Fruit fly (Drosophila melanogaster) whole organism, embryonic: ENCODE results near the gene Mo25.

Experiments used
- C15 ChIP-seq: fragments of 200-800 bp; sonication (Bioruptor generic); IDR thresholded peaks from 3 replicates; pipeline ENCODE4 v1.3.6; 2022; ENCODE audit warnings: missing biosample characterization, missing genetic modification characterization
- CG10209 ChIP-seq: fragments of 200-800 bp; sonication (Bioruptor generic); optimal IDR thresholded peaks from 3 replicates; lab custom pipeline; 2017; ENCODE audit warnings: missing biosample characterization, mild to moderate bottlenecking, missing genetic modification characterization, missing genetic modification reagents
- CG10366 ChIP-seq: fragments of 200-800 bp; sonication (Bioruptor generic); IDR thresholded peaks from 2 replicates; pipeline ENCODE4 v1.3.6; 2022; ENCODE audit warnings: missing biosample characterization, missing genetic modification characterization
- CG11398 ChIP-seq: fragments of 200-800 bp; sonication (Bioruptor generic); optimal IDR thresholded peaks from 2 replicates; lab custom pipeline; 2016; ENCODE audit warnings: missing biosample characterization, missing genetic modification characterization
- CG11696 ChIP-seq: fragments of 200-800 bp; sonication (Bioruptor generic); IDR thresholded peaks from 2 replicates; pipeline ENCODE4 v1.3.6; 2022; ENCODE audit warnings: missing biosample characterization, missing genetic modification characterization
- CG12391 ChIP-seq: fragments of 200-800 bp; sonication (Bioruptor generic); optimal IDR thresholded peaks from 3 replicates; lab custom pipeline; 2018; ENCODE audit warnings: missing biosample characterization, mild to moderate bottlenecking, missing genetic modification characterization, moderate library complexity
- CG15601 ChIP-seq: fragments of 200-800 bp; sonication (Bioruptor generic); optimal IDR thresholded peaks from 3 replicates; lab custom pipeline; 2019; ENCODE audit warnings: missing biosample characterization, mild to moderate bottlenecking, missing genetic modification characterization, moderate library complexity
- CG17829 ChIP-seq: fragments of 200-800 bp; optimal IDR thresholded peaks from 2 replicates; lab custom pipeline; 2019; ENCODE audit warnings: missing biosample characterization, mild to moderate bottlenecking, missing genetic modification characterization, moderate library complexity
- CG18619 ChIP-seq: fragments of 200-800 bp; sonication (Bioruptor generic); optimal IDR thresholded peaks from 3 replicates; lab custom pipeline; 2017; ENCODE audit warnings: missing biosample characterization, mild to moderate bottlenecking, missing genetic modification characterization
- CG2712 ChIP-seq: fragments of 200-800 bp; optimal IDR thresholded peaks from 3 replicates; lab custom pipeline; 2019; ENCODE audit warnings: missing biosample characterization, mild to moderate bottlenecking, missing genetic modification characterization, moderate library complexity
- CG30403 ChIP-seq: fragments of 200-800 bp; sonication (Bioruptor generic); optimal IDR thresholded peaks from 3 replicates; lab custom pipeline; 2016; ENCODE audit warnings: missing biosample characterization, missing genetic modification characterization
- CG42726 ChIP-seq: fragments of 200-800 bp; sonication (Bioruptor generic); IDR thresholded peaks from 2 replicates; pipeline ENCODE4 v1.3.6; 2022; ENCODE audit warnings: missing biosample characterization, missing genetic modification characterization; ENCODE audit not compliant: partially characterized antibody
- CG4360 ChIP-seq: fragments of 200-800 bp; sonication (Bioruptor generic); IDR thresholded peaks from 2 replicates; pipeline ENCODE4 v1.3.6; 2022; ENCODE audit warnings: missing biosample characterization, missing genetic modification characterization
- CG43689 ChIP-seq: fragments of 200-800 bp; sonication (Bioruptor generic); IDR thresholded peaks from 2 replicates; pipeline ENCODE4 v1.3.6; 2022; ENCODE audit warnings: missing biosample characterization, missing genetic modification characterization
- CG5953 ChIP-seq: fragments of 200-800 bp; sonication (Bioruptor generic); IDR thresholded peaks from 2 replicates; pipeline ENCODE4 v1.3.6; 2022; ENCODE audit warnings: missing biosample characterization, missing genetic modification characterization
- CG6791 ChIP-seq: fragments of 200-800 bp; sonication (Bioruptor generic); IDR thresholded peaks from 3 replicates; pipeline ENCODE4 v1.3.6; 2022; ENCODE audit warnings: missing biosample characterization, missing genetic modification characterization; ENCODE audit not compliant: partially characterized antibody
- CG7357 ChIP-seq: fragments of 200-800 bp; sonication (Bioruptor generic); IDR thresholded peaks from 3 replicates; pipeline ENCODE4 v1.3.6; 2022; ENCODE audit warnings: missing biosample characterization, missing genetic modification characterization
- CG7556 ChIP-seq: fragments of 200-800 bp; sonication (Bioruptor generic); optimal IDR thresholded peaks from 2 replicates; lab custom pipeline; 2017; ENCODE audit warnings: missing biosample characterization, mild to moderate bottlenecking, missing genetic modification characterization
- CG8281 ChIP-seq: fragments of 200-800 bp; sonication (Bioruptor generic); optimal IDR thresholded peaks from 2 replicates; lab custom pipeline; 2018; ENCODE audit warnings: missing biosample characterization, mild to moderate bottlenecking, missing genetic modification characterization, moderate library complexity
- CG8388 ChIP-seq: fragments of 200-800 bp; sonication (Bioruptor generic); optimal IDR thresholded peaks from 2 replicates; lab custom pipeline; 2019; ENCODE audit warnings: missing biosample characterization, mild to moderate bottlenecking, missing genetic modification characterization, moderate library complexity
- Deaf1 ChIP-seq: fragments of 200-800 bp; optimal IDR thresholded peaks from 3 replicates; lab custom pipeline; 2019; ENCODE audit warnings: missing biosample characterization, mild to moderate bottlenecking, missing genetic modification characterization, moderate library complexity
- Dfd ChIP-seq, 2 experiments: fragments of >200 bp; optimal IDR thresholded peaks; 2 replicates each; lab custom pipeline; 2017; ENCODE audit warnings: missing biosample characterization in 2 of 2, missing genetic modification characterization in 2 of 2
- Dll ChIP-seq: fragments of 200-800 bp; sonication (Bioruptor generic); IDR thresholded peaks from 4 replicates; pipeline ENCODE4 v1.3.6; 2022; ENCODE audit warnings: missing biosample characterization, missing genetic modification characterization; ENCODE audit not compliant: partially characterized antibody
- Dp ChIP-seq: fragments of 200-800 bp; sonication (Bioruptor generic); optimal IDR thresholded peaks from 2 replicates; lab custom pipeline; 2018; ENCODE audit warnings: missing biosample characterization, mild to moderate bottlenecking, missing genetic modification characterization, moderate library complexity
- E2f1 ChIP-seq: fragments of 200-800 bp; sonication (Bioruptor generic); IDR thresholded peaks from 2 replicates; pipeline ENCODE4 v1.3.6; 2022; ENCODE audit warnings: missing biosample characterization, missing genetic modification characterization
- HLHmδ ChIP-seq: fragments of 200-800 bp; sonication (Bioruptor generic); optimal IDR thresholded peaks from 2 replicates; lab custom pipeline; 2018; ENCODE audit warnings: missing biosample characterization, mild to moderate bottlenecking, missing genetic modification characterization, moderate library complexity
- Kr ChIP-seq: fragments of 200-800 bp; sonication (Bioruptor generic); optimal IDR thresholded peaks from 2 replicates; lab custom pipeline; 2017; ENCODE audit warnings: missing biosample characterization, mild to moderate bottlenecking, missing genetic modification characterization
- MESR4 ChIP-seq: fragments of 200-800 bp; sonication (Bioruptor generic); optimal IDR thresholded peaks from 2 replicates; lab custom pipeline; 2018; ENCODE audit warnings: missing biosample characterization, mild to moderate bottlenecking, missing genetic modification characterization, moderate library complexity
- Med ChIP-seq: fragments of 200-800 bp; sonication (Bioruptor generic); peaks from one replicate; lab custom pipeline; 2016; ENCODE audit warnings: missing biosample characterization, missing genetic modification characterization, mild to moderate bottlenecking, inconsistent platforms, moderate library complexity
- Mrtf ChIP-seq: fragments of 200-800 bp; sonication (Bioruptor generic); IDR thresholded peaks from 3 replicates; pipeline ENCODE4 v1.3.6; 2022; ENCODE audit warnings: missing biosample characterization, missing genetic modification characterization
- NK7.1 ChIP-seq: fragments of 200-800 bp; sonication (Bioruptor generic); optimal IDR thresholded peaks from 3 replicates; lab custom pipeline; 2016; ENCODE audit warnings: missing biosample characterization, missing genetic modification characterization
- NfI ChIP-seq: fragments of 200-800 bp; sonication (Bioruptor generic); optimal IDR thresholded peaks from 3 replicates; lab custom pipeline; 2018; ENCODE audit warnings: missing biosample characterization, mild to moderate bottlenecking, missing genetic modification characterization, moderate library complexity
- PHDP ChIP-seq: fragments of 200-800 bp; sonication (Bioruptor generic); optimal IDR thresholded peaks from 3 replicates; lab custom pipeline; 2018; ENCODE audit warnings: missing biosample characterization, mild to moderate bottlenecking, missing genetic modification characterization, moderate library complexity
- Trl ChIP-seq, 3 experiments: fragments of >200 bp in 2 of 3; fragments of 200-800 bp in 1 of 3; sonication (Bioruptor generic) in 1 of 3; optimal IDR thresholded peaks; 2 replicates in 1 of 3; 3 replicates in 2 of 3; lab custom pipeline; 2016 to 2017; ENCODE audit warnings: missing biosample characterization in 1 of 3, missing genetic modification characterization in 1 of 3
- Xrp1 ChIP-seq: fragments of 200-800 bp; sonication (Bioruptor generic); IDR thresholded peaks from 2 replicates; pipeline ENCODE4 v1.3.6; 2022; ENCODE audit warnings: missing biosample characterization, missing genetic modification characterization
- danr ChIP-seq: fragments of 200-800 bp; sonication (Bioruptor generic); IDR thresholded peaks from 2 replicates; pipeline ENCODE4 v1.3.6; 2022; ENCODE audit warnings: missing biosample characterization, missing genetic modification characterization
- dmrt11E ChIP-seq: fragments of 200-800 bp; sonication (Bioruptor generic); optimal IDR thresholded peaks from 3 replicates; lab custom pipeline; 2018; ENCODE audit warnings: missing biosample characterization, mild to moderate bottlenecking, missing genetic modification characterization, moderate library complexity
- hbn ChIP-seq: fragments of 200-800 bp; sonication (Bioruptor generic); IDR thresholded peaks from 2 replicates; pipeline ENCODE4 v1.3.6; 2022; ENCODE audit warnings: missing biosample characterization, missing genetic modification characterization; ENCODE audit not compliant: partially characterized antibody
- ken ChIP-seq: fragments of 200-800 bp; sonication (Bioruptor generic); IDR thresholded peaks from 3 replicates; pipeline ENCODE4 v1.3.6; 2022; ENCODE audit warnings: missing biosample characterization, missing genetic modification characterization
- lmd ChIP-seq: fragments of 200-800 bp; sonication (Bioruptor generic); IDR thresholded peaks from 2 replicates; pipeline ENCODE4 v1.3.6; 2022; ENCODE audit warnings: missing biosample characterization, missing genetic modification characterization
- nerfin-2 ChIP-seq: fragments of 200-800 bp; sonication (Bioruptor generic); IDR thresholded peaks from 2 replicates; pipeline ENCODE4 v1.3.6; 2022; ENCODE audit warnings: missing biosample characterization, missing genetic modification characterization; ENCODE audit not compliant: partially characterized antibody
- nmo ChIP-seq: fragments of 200-800 bp; sonication (Bioruptor generic); optimal IDR thresholded peaks from 2 replicates; lab custom pipeline; 2018; ENCODE audit warnings: missing biosample characterization, mild to moderate bottlenecking, missing genetic modification characterization, moderate library complexity
- nom ChIP-seq: fragments of 200-800 bp; sonication (Bioruptor generic); optimal IDR thresholded peaks from 2 replicates; lab custom pipeline; 2017; ENCODE audit warnings: missing biosample characterization, missing genetic modification characterization, mild to moderate bottlenecking, moderate library complexity, missing genetic modification reagents
- phol ChIP-seq: fragments of 200-800 bp; sonication (Bioruptor generic); optimal IDR thresholded peaks from 3 replicates; lab custom pipeline; 2018; ENCODE audit warnings: missing biosample characterization, mild to moderate bottlenecking, missing genetic modification characterization, moderate library complexity
- repo ChIP-seq: fragments of 200-800 bp; sonication (Bioruptor generic); optimal IDR thresholded peaks from 2 replicates; lab custom pipeline; 2016; ENCODE audit warnings: missing biosample characterization, missing genetic modification characterization
- row ChIP-seq: fragments of 200-800 bp; sonication (Bioruptor generic); IDR thresholded peaks from 3 replicates; pipeline ENCODE4 v1.3.6; 2022; ENCODE audit warnings: missing biosample characterization, missing genetic modification characterization
- sc ChIP-seq, 3 experiments: fragments of >200 bp in 2 of 3; fragments of 200-800 bp in 1 of 3; sonication (Bioruptor generic) in 1 of 3; optimal IDR thresholded peaks; 2 replicates in 2 of 3; 3 replicates in 1 of 3; lab custom pipeline; 2017; ENCODE audit warnings: mild to moderate bottlenecking in 1 of 3, missing biosample characterization in 1 of 3, missing genetic modification characterization in 1 of 3, missing genetic modification reagents in 1 of 3
- sim ChIP-seq: fragments of 200-800 bp; sonication (Bioruptor generic); IDR thresholded peaks from 2 replicates; pipeline ENCODE4 v1.3.6; 2022; ENCODE audit warnings: missing biosample characterization, missing genetic modification characterization
- sqz ChIP-seq: fragments of 200-800 bp; sonication (Bioruptor generic); optimal IDR thresholded peaks from 3 replicates; lab custom pipeline; 2018; ENCODE audit warnings: missing biosample characterization, mild to moderate bottlenecking, missing genetic modification characterization

Gene Mo25

dm6 chr3L:16635566-16636210, 20.4 kb upstream of the Mo25 start (continued):
- TF ChIP-seq Mrtf (GFP tag; lab: Robert Waterston, UW) (0 out of 3 replicates have a peak, but pooled peaks have one; percentile 18), CG5953 (GFP tag; lab: Robert Waterston, UW) (no peak), CG7556 (GFP tag; lab: Kevin White, UChicago) (peak; percentile 45), sqz (no peak), CG7357 (GFP tag; lab: Robert Waterston, UW) (no peak), CG11696 (GFP tag; lab: Robert Waterston, UW) (no peak), Med (GFP tag; lab: Kevin White, UChicago) (peak; percentile 42), CG2712 (tag; lab: Kevin White, UChicago) (peak; percentile 46), CG17829 (peak; percentile 14), CG4360 (no peak), danr (GFP tag; lab: Robert Waterston, UW) (no peak), PHDP (tag; lab: Kevin White, UChicago) (peak; percentile 12), ken (GFP tag; lab: Robert Waterston, UW) (no peak; the same call in 2 of the 3 replicates), Dp (GFP tag; lab: Kevin White, UChicago) (no peak), MESR4 (GFP tag; lab: Kevin White, UChicago) (no peak), nerfin-2 (GFP tag; lab: Robert Waterston, UW) (no peak), CG18619 (no peak), CG43689 (GFP tag; lab: Robert Waterston, UW) (no peak), Kr (GFP tag; lab: Kevin White, UChicago) (no peak), CG8388 (GFP tag; lab: Kevin White, UChicago) (peak; percentile 22), CG42726 (GFP tag; lab: Robert Waterston, UW) (no peak), hbn (GFP tag; lab: Robert Waterston, UW) (no peak), dmrt11E (tag; lab: Kevin White, UChicago) (peak; percentile 6), CG15601 (tag; lab: Kevin White, UChicago) (peak; percentile 30), CG10366 (GFP tag; lab: Robert Waterston, UW) (peak; percentile 23; the same call in 1 of the 2 replicates), nmo (GFP tag; lab: Kevin White, UChicago) (peak; percentile 51), E2f1 (GFP tag; lab: Robert Waterston, UW) (0 out of 2 replicates have a peak, but pooled peaks have one; percentile 22), Trl (optimal IDR thresholded peaks at IDR 0.05; lab: Kevin White, UChicago) (no peak), Trl (GFP tag; optimal IDR thresholded peaks at IDR 0.05; lab: Kevin White, UChicago) (no peak), NfI (peak; percentile 26), NK7.1 (no peak)

dm6 chr3L:16634529-16634928, 19.3 kb upstream of the Mo25 start:
- TF ChIP-seq CG30403, result no peak
- TF ChIP-seq lmd (GFP tag; lab: Robert Waterston, UW), result no peak
- peak; percentile 29; the same call in 1 of the 2 replicates for TF ChIP-seq Xrp1
- TF ChIP-seq row (GFP tag; lab: Robert Waterston, UW), result 0 out of 3 replicates have a peak, but pooled peaks have one; percentile 8
- TF ChIP-seq repo (GFP tag; lab: Kevin White, UChicago), result no peak
- no peak for TF ChIP-seq Deaf1 (tag; lab: Kevin White, UChicago)
- TF ChIP-seq nom, result no peak
- TF ChIP-seq CG10209, result no peak
- no peak for TF ChIP-seq CG6791
- no peak for TF ChIP-seq CG8281 (tag; lab: Kevin White, UChicago)
- no peak for TF ChIP-seq CG11398
- TF ChIP-seq CG12391 (tag; lab: Kevin White, UChicago), result no peak
- TF ChIP-seq C15 (GFP tag; lab: Robert Waterston, UW), result no peak
- no peak for TF ChIP-seq sim (GFP tag; lab: Robert Waterston, UW)
- no peak for TF ChIP-seq Dll
- no peak for TF ChIP-seq Dfd (GFP tag; optimal IDR thresholded peaks at IDR 0.05; lab: Kevin White, UChicago)
- TF ChIP-seq sc (optimal IDR thresholded peaks at IDR 0.05; lab: Kevin White, UChicago), result no peak
- no peak for TF ChIP-seq sc (GFP tag; optimal IDR thresholded peaks at IDR 0.05; lab: Kevin White, UChicago)
- TF ChIP-seq phol (tag; lab: Kevin White, UChicago), result peak; percentile 1
- no peak for TF ChIP-seq HLHmδ
